Fruit fly (Drosophila melanogaster) whole organism, embryonic: Measurements from ENCODE around the gene Gr98c.

Experiments
- ATbp ChIP-seq: fragments of 200-800 bp; sonication (Bioruptor generic); optimal IDR thresholded peaks from 2 replicates; lab custom pipeline; 2017; ENCODE audit warnings: missing biosample characterization, mild to moderate bottlenecking, missing genetic modification characterization, missing genetic modification reagents
- BEAF-32 ChIP-seq: fragments of 200-800 bp; sonication (Bioruptor generic); optimal IDR thresholded peaks from 3 replicates; lab custom pipeline; 2017; ENCODE audit warnings: missing biosample characterization, missing genetic modification characterization, mild to moderate bottlenecking, moderate library complexity, missing genetic modification reagents
- CG10321 ChIP-seq: fragments of 200-800 bp; sonication (Bioruptor generic); IDR thresholded peaks from 2 replicates; pipeline ENCODE4 v1.3.6; 2022; ENCODE audit warnings: missing biosample characterization, missing genetic modification characterization
- CG10654 ChIP-seq: fragments of 200-800 bp; sonication (Bioruptor generic); optimal IDR thresholded peaks from 2 replicates; lab custom pipeline; 2016; ENCODE audit warnings: missing biosample characterization, missing genetic modification characterization
- CG11456 ChIP-seq: fragments of 200-800 bp; sonication (Bioruptor generic); IDR thresholded peaks from 3 replicates; pipeline ENCODE4 v1.3.6; 2022; ENCODE audit warnings: missing biosample characterization, missing genetic modification characterization
- CG12155 ChIP-seq: fragments of 200-800 bp; sonication (Bioruptor generic); optimal IDR thresholded peaks from 3 replicates; lab custom pipeline; 2016; ENCODE audit warnings: missing biosample characterization, missing genetic modification characterization
- CG14050 ChIP-seq: fragments of 200-800 bp; sonication (Bioruptor generic); IDR thresholded peaks from 3 replicates; pipeline ENCODE4 v1.3.6; 2022; ENCODE audit warnings: missing biosample characterization, missing genetic modification characterization
- CG15479 ChIP-seq: fragments of 200-800 bp; sonication (Bioruptor generic); optimal IDR thresholded peaks from 3 replicates; lab custom pipeline; 2019; ENCODE audit warnings: missing biosample characterization, mild to moderate bottlenecking, missing genetic modification characterization, moderate library complexity
- CG15514 ChIP-seq: fragments of 200-800 bp; sonication (Bioruptor generic); optimal IDR thresholded peaks from 3 replicates; lab custom pipeline; 2017; ENCODE audit warnings: missing biosample characterization, missing genetic modification characterization, mild to moderate bottlenecking, moderate library complexity, missing genetic modification reagents
- CG1602 ChIP-seq: fragments of 200-800 bp; sonication (Bioruptor generic); optimal IDR thresholded peaks from 3 replicates; lab custom pipeline; 2016; ENCODE audit warnings: missing biosample characterization, missing genetic modification characterization
- CG17328 ChIP-seq: fragments of 200-800 bp; sonication (Bioruptor generic); IDR thresholded peaks from 2 replicates; pipeline ENCODE4 v1.3.6; 2022; ENCODE audit warnings: missing biosample characterization, missing genetic modification characterization
- CG17612 ChIP-seq: fragments of 200-800 bp; sonication (Bioruptor generic); IDR thresholded peaks from 2 replicates; pipeline ENCODE4 v1.3.6; 2022; ENCODE audit warnings: missing biosample characterization, missing genetic modification characterization
- CG2202 ChIP-seq: fragments of 200-800 bp; sonication (Bioruptor generic); optimal IDR thresholded peaks from 2 replicates; lab custom pipeline; 2018; ENCODE audit warnings: missing biosample characterization, mild to moderate bottlenecking, missing genetic modification characterization
- CG31388 ChIP-seq: fragments of 200-800 bp; sonication (Bioruptor generic); optimal IDR thresholded peaks from 2 replicates; lab custom pipeline; 2016; ENCODE audit warnings: missing biosample characterization, missing genetic modification characterization
- CG42726 ChIP-seq: fragments of 200-800 bp; sonication (Bioruptor generic); IDR thresholded peaks from 2 replicates; pipeline ENCODE4 v1.3.6; 2022; ENCODE audit warnings: missing biosample characterization, missing genetic modification characterization; ENCODE audit not compliant: partially characterized antibody
- CG4360 ChIP-seq: fragments of 200-800 bp; sonication (Bioruptor generic); IDR thresholded peaks from 2 replicates; pipeline ENCODE4 v1.3.6; 2022; ENCODE audit warnings: missing biosample characterization, missing genetic modification characterization
- CG8765 ChIP-seq: fragments of 200-800 bp; sonication (Bioruptor generic); IDR thresholded peaks from 2 replicates; pipeline ENCODE4 v1.3.6; 2022; ENCODE audit warnings: missing biosample characterization, missing genetic modification characterization
- CG9727 ChIP-seq: fragments of 200-800 bp; sonication (Bioruptor generic); optimal IDR thresholded peaks from 3 replicates; lab custom pipeline; 2017; ENCODE audit warnings: missing biosample characterization, mild to moderate bottlenecking, missing genetic modification characterization
- Dek ChIP-seq: fragments of 200-800 bp; sonication (Bioruptor generic); optimal IDR thresholded peaks from 3 replicates; lab custom pipeline; 2019; ENCODE audit warnings: missing biosample characterization, mild to moderate bottlenecking, missing genetic modification characterization, moderate library complexity
- Dfd ChIP-seq, 2 experiments: fragments of >200 bp; optimal IDR thresholded peaks; 2 replicates each; lab custom pipeline; 2017; ENCODE audit warnings: missing biosample characterization in 2 of 2, missing genetic modification characterization in 2 of 2
- Doc2 ChIP-seq: fragments of 200-800 bp; sonication (Bioruptor generic); IDR thresholded peaks from 2 replicates; pipeline ENCODE4 v1.3.6; 2022; ENCODE audit warnings: missing biosample characterization, missing genetic modification characterization
- Eip74EF ChIP-seq, 2 experiments: fragments of 200-800 bp in 1 of 2; fragments of >200 bp in 1 of 2; sonication (Bioruptor generic) in 1 of 2; optimal IDR thresholded peaks; 2 replicates each; lab custom pipeline; 2017 to 2019; ENCODE audit warnings: missing biosample characterization in 2 of 2, missing genetic modification characterization in 2 of 2, mild to moderate bottlenecking in 1 of 2, moderate library complexity in 1 of 2
- Fer3 ChIP-seq: fragments of 200-800 bp; sonication (Bioruptor generic); optimal IDR thresholded peaks from 2 replicates; lab custom pipeline; 2018; ENCODE audit warnings: missing biosample characterization, mild to moderate bottlenecking, missing genetic modification characterization, moderate library complexity
- Gsc ChIP-seq: fragments of 200-800 bp; sonication (Bioruptor generic); IDR thresholded peaks from 2 replicates; pipeline ENCODE4 v1.3.6; 2022; ENCODE audit warnings: missing biosample characterization, missing genetic modification characterization
- HLHmδ ChIP-seq: fragments of 200-800 bp; sonication (Bioruptor generic); optimal IDR thresholded peaks from 2 replicates; lab custom pipeline; 2018; ENCODE audit warnings: missing biosample characterization, mild to moderate bottlenecking, missing genetic modification characterization, moderate library complexity
- Hmr ChIP-seq: fragments of 200-800 bp; sonication (Bioruptor generic); optimal IDR thresholded peaks from 3 replicates; lab custom pipeline; 2017; ENCODE audit warnings: mild to moderate bottlenecking, missing biosample characterization, missing genetic modification reagents, missing genetic modification characterization
- Kr ChIP-seq: fragments of 200-800 bp; sonication (Bioruptor generic); optimal IDR thresholded peaks from 2 replicates; lab custom pipeline; 2017; ENCODE audit warnings: missing biosample characterization, mild to moderate bottlenecking, missing genetic modification characterization
- Mad ChIP-seq: fragments of 200-800 bp; sonication (Bioruptor generic); optimal IDR thresholded peaks from 2 replicates; lab custom pipeline; 2016; ENCODE audit warnings: missing biosample characterization, missing genetic modification characterization
- Trl ChIP-seq, 3 experiments: fragments of >200 bp in 2 of 3; fragments of 200-800 bp in 1 of 3; sonication (Bioruptor generic) in 1 of 3; optimal IDR thresholded peaks; 2 replicates in 1 of 3; 3 replicates in 2 of 3; lab custom pipeline; 2016 to 2017; ENCODE audit warnings: missing biosample characterization in 1 of 3, missing genetic modification characterization in 1 of 3
- Xrp1 ChIP-seq: fragments of 200-800 bp; sonication (Bioruptor generic); IDR thresholded peaks from 2 replicates; pipeline ENCODE4 v1.3.6; 2022; ENCODE audit warnings: missing biosample characterization, missing genetic modification characterization
- ash1 ChIP-seq: fragments of 200-800 bp; sonication (Bioruptor generic); optimal IDR thresholded peaks from 2 replicates; lab custom pipeline; 2018; ENCODE audit warnings: missing biosample characterization, mild to moderate bottlenecking, missing genetic modification characterization
- bigmax ChIP-seq: fragments of 200-800 bp; sonication (Bioruptor generic); optimal IDR thresholded peaks from 2 replicates; lab custom pipeline; 2018; ENCODE audit warnings: missing biosample characterization, mild to moderate bottlenecking, missing genetic modification characterization
- cato ChIP-seq: fragments of 200-800 bp; sonication (Bioruptor generic); optimal IDR thresholded peaks from 2 replicates; lab custom pipeline; 2016; ENCODE audit warnings: missing biosample characterization, missing genetic modification characterization, borderline replicate concordance
- chinmo ChIP-seq: fragments of 200-800 bp; sonication (Bioruptor generic); IDR thresholded peaks from 4 replicates; pipeline ENCODE4 v1.3.6; 2022; ENCODE audit warnings: missing biosample characterization, missing genetic modification characterization; ENCODE audit not compliant: partially characterized antibody
- ewg ChIP-seq: fragments of 200-800 bp; sonication (Bioruptor generic); optimal IDR thresholded peaks from 3 replicates; lab custom pipeline; 2017; ENCODE audit warnings: mild to moderate bottlenecking, missing biosample characterization, missing genetic modification reagents, missing genetic modification characterization
- gcm2 ChIP-seq: fragments of 200-800 bp; sonication (Bioruptor generic); optimal IDR thresholded peaks from 2 replicates; lab custom pipeline; 2016; ENCODE audit warnings: missing biosample characterization, missing genetic modification characterization
- grau ChIP-seq: fragments of 200-800 bp; optimal IDR thresholded peaks from 3 replicates; lab custom pipeline; 2019; ENCODE audit warnings: missing biosample characterization, mild to moderate bottlenecking, missing genetic modification characterization, moderate library complexity
- hb ChIP-seq: fragments of 200-800 bp; sonication (Bioruptor generic); IDR thresholded peaks from 3 replicates; pipeline ENCODE4 v1.3.6; 2022; ENCODE audit warnings: missing biosample characterization, missing genetic modification characterization; ENCODE audit not compliant: partially characterized antibody
- ind ChIP-seq: fragments of 200-800 bp; sonication (Bioruptor generic); optimal IDR thresholded peaks from 3 replicates; lab custom pipeline; 2016; ENCODE audit warnings: missing biosample characterization, missing genetic modification characterization
- inv ChIP-seq: fragments of 200-800 bp; sonication (Bioruptor generic); IDR thresholded peaks from 2 replicates; pipeline ENCODE4 v1.3.6; 2022; ENCODE audit warnings: missing biosample characterization, missing genetic modification characterization; ENCODE audit not compliant: partially characterized antibody
- mld ChIP-seq: fragments of 200-800 bp; sonication (Bioruptor generic); IDR thresholded peaks from 3 replicates; pipeline ENCODE4 v1.3.6; 2022; ENCODE audit warnings: missing biosample characterization, missing genetic modification characterization; ENCODE audit not compliant: partially characterized antibody
- pho ChIP-seq: fragments of 200-800 bp; sonication (Bioruptor generic); optimal IDR thresholded peaks from 2 replicates; lab custom pipeline; 2016; ENCODE audit warnings: missing biosample characterization, missing genetic modification characterization
- pros ChIP-seq: fragments of 200-800 bp; sonication (Bioruptor generic); optimal IDR thresholded peaks from 3 replicates; lab custom pipeline; 2019; ENCODE audit warnings: missing biosample characterization, mild to moderate bottlenecking, missing genetic modification characterization, moderate library complexity
- sim ChIP-seq: fragments of 200-800 bp; sonication (Bioruptor generic); IDR thresholded peaks from 2 replicates; pipeline ENCODE4 v1.3.6; 2022; ENCODE audit warnings: missing biosample characterization, missing genetic modification characterization
- ssp ChIP-seq: fragments of 200-800 bp; sonication (Bioruptor generic); IDR thresholded peaks from 2 replicates; pipeline ENCODE4 v1.3.6; 2022; ENCODE audit warnings: missing biosample characterization, missing genetic modification characterization
- tap ChIP-seq: fragments of 200-800 bp; optimal IDR thresholded peaks from 3 replicates; lab custom pipeline; 2019; ENCODE audit warnings: missing biosample characterization, mild to moderate bottlenecking, missing genetic modification characterization, moderate library complexity
- twi ChIP-seq: fragments of 200-800 bp; optimal IDR thresholded peaks from 2 replicates; lab custom pipeline; 2019; ENCODE audit warnings: missing biosample characterization, mild to moderate bottlenecking, missing genetic modification characterization, moderate library complexity
- tx ChIP-seq: fragments of 200-800 bp; sonication (Bioruptor generic); optimal IDR thresholded peaks from 2 replicates; lab custom pipeline; 2016; ENCODE audit warnings: missing biosample characterization, missing genetic modification characterization
- z ChIP-seq: fragments of 200-800 bp; sonication (Bioruptor generic); IDR thresholded peaks from 3 replicates; pipeline ENCODE4 v1.3.6; 2022; ENCODE audit warnings: missing biosample characterization, missing genetic modification characterization
- zf30C ChIP-seq: fragments of 200-800 bp; sonication (Bioruptor generic); optimal IDR thresholded peaks from 3 replicates; lab custom pipeline; 2018; ENCODE audit warnings: missing biosample characterization, mild to moderate bottlenecking, missing genetic modification characterization

Gr98c gene

dm6 chr3R:27553921-27554320, 9.7 kb downstream of the Gr98c start (continued):
- no peak for TF ChIP-seq cato (GFP tag; lab: Kevin White, UChicago)
- peak; percentile 39 for TF ChIP-seq tap (tag; lab: Kevin White, UChicago)
- TF ChIP-seq tx: no peak
- TF ChIP-seq Hmr (GFP tag; lab: Kevin White, UChicago): no peak
- TF ChIP-seq Eip74EF (GFP tag; optimal IDR thresholded peaks at IDR 0.05; lab: Kevin White, UChicago): peak in 1 of 2 experiments; percentile 38
- no peak for TF ChIP-seq pho (GFP tag; lab: Kevin White, UChicago)
- no peak for TF ChIP-seq CG42726
- TF ChIP-seq CG1602: peak; percentile 34
- no peak for TF ChIP-seq CG12155 (GFP tag; lab: Kevin White, UChicago)
- TF ChIP-seq z: no peak; the same call in 2 of the 3 replicates
- no peak for TF ChIP-seq zf30C (GFP tag; lab: Kevin White, UChicago)
- no peak for TF ChIP-seq inv (GFP tag; lab: Robert Waterston, UW)
- peak; percentile 79 for TF ChIP-seq CG17328 (GFP tag; lab: Robert Waterston, UW)
- TF ChIP-seq gcm2 (GFP tag; lab: Kevin White, UChicago): no peak
- TF ChIP-seq hb (GFP tag; lab: Robert Waterston, UW): no peak
- TF ChIP-seq Gsc: no peak
- peak; percentile 47 for TF ChIP-seq ssp (GFP tag; lab: Robert Waterston, UW)
- no peak for TF ChIP-seq Doc2 (GFP tag; lab: Robert Waterston, UW)
- TF ChIP-seq Xrp1 (GFP tag; lab: Robert Waterston, UW): peak; percentile 77
- no peak for TF ChIP-seq ewg
- peak; percentile 54 for TF ChIP-seq CG9727
- no peak for TF ChIP-seq Kr
- TF ChIP-seq Dek (tag; lab: Kevin White, UChicago): no peak
- TF ChIP-seq sim (GFP tag; lab: Robert Waterston, UW): 0 out of 2 replicates have a peak, but pooled peaks have one; percentile 21
- no peak for TF ChIP-seq Dfd (GFP tag; optimal IDR thresholded peaks at IDR 0.05; lab: Kevin White, UChicago)
- peak; percentile 59 for TF ChIP-seq ATbp (GFP tag; lab: Kevin White, UChicago)
- TF ChIP-seq Fer3 (tag; lab: Kevin White, UChicago): no peak
- no peak for TF ChIP-seq CG31388 (GFP tag; lab: Kevin White, UChicago)
- no peak for TF ChIP-seq CG10321 (GFP tag; lab: Robert Waterston, UW)
- TF ChIP-seq CG15514 (GFP tag; lab: Kevin White, UChicago): no peak
- no peak for TF ChIP-seq CG2202 (tag; lab: Kevin White, UChicago)
- TF ChIP-seq mld (GFP tag; lab: Robert Waterston, UW): no peak
- TF ChIP-seq bigmax (GFP tag; lab: Kevin White, UChicago): no peak
- no peak for TF ChIP-seq chinmo
- TF ChIP-seq Mad (GFP tag; lab: Kevin White, UChicago): no peak
- no peak for TF ChIP-seq CG11456 (GFP tag; lab: Robert Waterston, UW)
- TF ChIP-seq CG8765 (GFP tag; lab: Robert Waterston, UW): no peak
- no peak for TF ChIP-seq CG14050 (GFP tag; lab: Robert Waterston, UW)
- no peak for TF ChIP-seq BEAF-32
- TF ChIP-seq ind (GFP tag; lab: Kevin White, UChicago): peak; percentile 38
- TF ChIP-seq ash1 (GFP tag; lab: Kevin White, UChicago): no peak
- TF ChIP-seq CG4360 (GFP tag; lab: Robert Waterston, UW): no peak
- peak; percentile 50 for TF ChIP-seq grau (tag; lab: Kevin White, UChicago)
- no peak for TF ChIP-seq twi
- TF ChIP-seq CG15479 (GFP tag; lab: Kevin White, UChicago): no peak
- TF ChIP-seq CG17612 (GFP tag; lab: Robert Waterston, UW): no peak
- no peak for TF ChIP-seq Trl (optimal IDR thresholded peaks at IDR 0.05; lab: Kevin White, UChicago)
- TF ChIP-seq Trl (GFP tag; optimal IDR thresholded peaks at IDR 0.05; lab: Kevin White, UChicago): no peak
- TF ChIP-seq CG10654: peak; percentile 20
- TF ChIP-seq HLHmδ (GFP tag; lab: Kevin White, UChicago): no peak
- TF ChIP-seq pros (GFP tag; lab: Kevin White, UChicago): no peak
